Fruit fly (Drosophila melanogaster) whole organism, embryonic: Measurements from ENCODE around the gene CG34001.

Source experiments
- Ada2b ChIP-seq: fragments of 200-800 bp; sonication (Bioruptor generic); IDR thresholded peaks from 2 replicates; pipeline ENCODE4 v1.3.6; 2022; ENCODE audit warnings: missing biosample characterization, missing genetic modification characterization
- Bdp1 ChIP-seq: fragments of 200-800 bp; sonication (Bioruptor generic); optimal IDR thresholded peaks from 3 replicates; lab custom pipeline; 2016; ENCODE audit warnings: missing biosample characterization, missing genetic modification characterization
- CG10959 ChIP-seq: fragments of 200-800 bp; sonication (Bioruptor generic); IDR thresholded peaks from 2 replicates; pipeline ENCODE4 v1.3.6; 2022; ENCODE audit warnings: missing biosample characterization, missing genetic modification characterization
- CG12104 ChIP-seq: fragments of 200-800 bp; sonication (Bioruptor generic); optimal IDR thresholded peaks from 3 replicates; lab custom pipeline; 2016; ENCODE audit warnings: missing biosample characterization, missing genetic modification characterization
- CG14710 ChIP-seq: fragments of 200-800 bp; sonication (Bioruptor generic); optimal IDR thresholded peaks from 3 replicates; lab custom pipeline; 2019; ENCODE audit warnings: missing biosample characterization, mild to moderate bottlenecking, missing genetic modification characterization, moderate library complexity
- CG15269 ChIP-seq: fragments of 200-800 bp; sonication (Bioruptor generic); optimal IDR thresholded peaks from 2 replicates; lab custom pipeline; 2018; ENCODE audit warnings: missing biosample characterization, mild to moderate bottlenecking, missing genetic modification characterization, moderate library complexity
- CG15514 ChIP-seq: fragments of 200-800 bp; sonication (Bioruptor generic); optimal IDR thresholded peaks from 3 replicates; lab custom pipeline; 2017; ENCODE audit warnings: missing biosample characterization, missing genetic modification characterization, mild to moderate bottlenecking, moderate library complexity, missing genetic modification reagents
- CG1602 ChIP-seq: fragments of 200-800 bp; sonication (Bioruptor generic); optimal IDR thresholded peaks from 3 replicates; lab custom pipeline; 2016; ENCODE audit warnings: missing biosample characterization, missing genetic modification characterization
- CG17912 ChIP-seq: fragments of 200-800 bp; sonication (Bioruptor generic); optimal IDR thresholded peaks from 2 replicates; lab custom pipeline; 2018; ENCODE audit warnings: missing biosample characterization, mild to moderate bottlenecking, missing genetic modification characterization
- CG18262 ChIP-seq: fragments of 200-800 bp; optimal IDR thresholded peaks from 3 replicates; lab custom pipeline; 2019; ENCODE audit warnings: missing biosample characterization, mild to moderate bottlenecking, missing genetic modification characterization, moderate library complexity
- CG18476 ChIP-seq: fragments of 200-800 bp; sonication (Bioruptor generic); optimal IDR thresholded peaks from 2 replicates; lab custom pipeline; 2016; ENCODE audit warnings: missing biosample characterization, mild to moderate bottlenecking, missing genetic modification characterization
- CG31224 ChIP-seq: fragments of 200-800 bp; sonication (Bioruptor generic); IDR thresholded peaks from 2 replicates; pipeline ENCODE4 v1.3.6; 2022; ENCODE audit warnings: missing biosample characterization, missing genetic modification characterization
- CG32532 ChIP-seq: fragments of 200-800 bp; sonication (Bioruptor generic); IDR thresholded peaks from 2 replicates; pipeline ENCODE4 v1.3.6; 2022; ENCODE audit warnings: missing biosample characterization, missing genetic modification characterization
- CG34224 ChIP-seq: fragments of 200-800 bp; sonication (Bioruptor generic); IDR thresholded peaks from 3 replicates; pipeline ENCODE4 v1.3.6; 2022; ENCODE audit warnings: missing biosample characterization, missing genetic modification characterization; ENCODE audit not compliant: partially characterized antibody
- CG4424 ChIP-seq: fragments of 200-800 bp; sonication (Bioruptor generic); optimal IDR thresholded peaks from 3 replicates; lab custom pipeline; 2016; ENCODE audit warnings: missing biosample characterization, missing genetic modification characterization
- CG4854 ChIP-seq: fragments of 200-800 bp; sonication (Bioruptor generic); optimal IDR thresholded peaks from 2 replicates; lab custom pipeline; 2016; ENCODE audit warnings: missing biosample characterization, missing genetic modification characterization, inconsistent platforms
- CG5180 ChIP-seq: fragments of 200-800 bp; sonication (Bioruptor generic); optimal IDR thresholded peaks from 3 replicates; lab custom pipeline; 2017; ENCODE audit warnings: missing biosample characterization, missing genetic modification characterization, mild to moderate bottlenecking, moderate library complexity, missing genetic modification reagents
- CG8089 ChIP-seq: fragments of 200-800 bp; sonication (Bioruptor generic); optimal IDR thresholded peaks from 3 replicates; lab custom pipeline; 2016; ENCODE audit warnings: missing biosample characterization, missing genetic modification characterization
- Fer2 ChIP-seq: fragments of 200-800 bp; sonication (Bioruptor generic); optimal IDR thresholded peaks from 2 replicates; lab custom pipeline; 2018; ENCODE audit warnings: missing biosample characterization, mild to moderate bottlenecking, missing genetic modification characterization, moderate library complexity
- Fer3 ChIP-seq: fragments of 200-800 bp; sonication (Bioruptor generic); optimal IDR thresholded peaks from 2 replicates; lab custom pipeline; 2018; ENCODE audit warnings: missing biosample characterization, mild to moderate bottlenecking, missing genetic modification characterization, moderate library complexity
- Gug ChIP-seq: fragments of 200-800 bp; sonication (Bioruptor generic); IDR thresholded peaks from 4 replicates; pipeline ENCODE4 v1.3.6; 2022; ENCODE audit warnings: missing biosample characterization, missing genetic modification characterization
- Hr39 ChIP-seq: fragments of >200 bp; optimal IDR thresholded peaks from 2 replicates; lab custom pipeline; 2017
- MESR4 ChIP-seq: fragments of 200-800 bp; sonication (Bioruptor generic); optimal IDR thresholded peaks from 2 replicates; lab custom pipeline; 2018; ENCODE audit warnings: missing biosample characterization, mild to moderate bottlenecking, missing genetic modification characterization, moderate library complexity
- MTF-1 ChIP-seq: fragments of 200-800 bp; sonication (Bioruptor generic); optimal IDR thresholded peaks from 2 replicates; lab custom pipeline; 2018; ENCODE audit warnings: missing biosample characterization, mild to moderate bottlenecking, missing genetic modification characterization, borderline replicate concordance
- NC2α ChIP-seq: fragments of 200-800 bp; sonication (Bioruptor generic); optimal IDR thresholded peaks from 2 replicates; lab custom pipeline; 2016; ENCODE audit warnings: missing biosample characterization, missing genetic modification characterization
- Oli ChIP-seq: fragments of 200-800 bp; sonication (Bioruptor generic); optimal IDR thresholded peaks from 2 replicates; lab custom pipeline; 2018; ENCODE audit warnings: missing biosample characterization, mild to moderate bottlenecking, missing genetic modification characterization, moderate library complexity
- ap ChIP-seq: fragments of 200-800 bp; sonication (Bioruptor generic); IDR thresholded peaks from 2 replicates; pipeline ENCODE4 v1.3.6; 2022; ENCODE audit warnings: missing biosample characterization, missing genetic modification characterization
- cg ChIP-seq: fragments of 200-800 bp; sonication (Bioruptor generic); optimal IDR thresholded peaks from 3 replicates; lab custom pipeline; 2019; ENCODE audit warnings: missing biosample characterization, mild to moderate bottlenecking, missing genetic modification characterization, moderate library complexity
- ci ChIP-seq: fragments of 200-800 bp; sonication (Bioruptor generic); IDR thresholded peaks from 3 replicates; pipeline ENCODE4 v1.3.6; 2022; ENCODE audit warnings: missing biosample characterization, missing genetic modification characterization
- cwo ChIP-seq: fragments of 200-800 bp; sonication (Bioruptor generic); optimal IDR thresholded peaks from 3 replicates; lab custom pipeline; 2017; ENCODE audit warnings: missing biosample characterization, missing genetic modification characterization, mild to moderate bottlenecking, moderate library complexity, missing genetic modification reagents
- dimm ChIP-seq: fragments of 200-800 bp; sonication (Bioruptor generic); IDR thresholded peaks from 2 replicates; pipeline ENCODE4 v1.3.6; 2022; ENCODE audit warnings: missing biosample characterization, missing genetic modification characterization
- dmrt11E ChIP-seq: fragments of 200-800 bp; sonication (Bioruptor generic); optimal IDR thresholded peaks from 3 replicates; lab custom pipeline; 2018; ENCODE audit warnings: missing biosample characterization, mild to moderate bottlenecking, missing genetic modification characterization, moderate library complexity
- fru ChIP-seq: fragments of >200 bp; optimal IDR thresholded peaks from 2 replicates; lab custom pipeline; 2017
- grn ChIP-seq: fragments of 200-800 bp; sonication (Bioruptor generic); optimal IDR thresholded peaks from 3 replicates; lab custom pipeline; 2017; ENCODE audit warnings: missing biosample characterization, missing genetic modification characterization
- gro ChIP-seq: fragments of 200-800 bp; sonication (Bioruptor generic); optimal IDR thresholded peaks from 2 replicates; lab custom pipeline; 2016; ENCODE audit warnings: missing biosample characterization, missing genetic modification characterization
- kah ChIP-seq: fragments of 200-800 bp; sonication (Bioruptor generic); optimal IDR thresholded peaks from 2 replicates; lab custom pipeline; 2018; ENCODE audit warnings: missing biosample characterization, mild to moderate bottlenecking, missing genetic modification characterization
- ken ChIP-seq: fragments of 200-800 bp; sonication (Bioruptor generic); IDR thresholded peaks from 3 replicates; pipeline ENCODE4 v1.3.6; 2022; ENCODE audit warnings: missing biosample characterization, missing genetic modification characterization
- kni ChIP-seq: fragments of 200-800 bp; sonication (Bioruptor generic); optimal IDR thresholded peaks from 3 replicates; lab custom pipeline; 2017; ENCODE audit warnings: mild to moderate bottlenecking, missing biosample characterization, missing genetic modification reagents, missing genetic modification characterization
- nerfin-2 ChIP-seq: fragments of 200-800 bp; sonication (Bioruptor generic); IDR thresholded peaks from 2 replicates; pipeline ENCODE4 v1.3.6; 2022; ENCODE audit warnings: missing biosample characterization, missing genetic modification characterization; ENCODE audit not compliant: partially characterized antibody
- prd ChIP-seq, 3 experiments: fragments of >200 bp in 2 of 3; fragments of 200-800 bp in 1 of 3; sonication (Bioruptor generic) in 1 of 3; optimal IDR thresholded peaks in 2 of 3; IDR thresholded peaks in 1 of 3; 2 replicates in 2 of 3; 3 replicates in 1 of 3; pipeline versions ENCODE4 v1.3.6 to Lab custom; 2017 to 2022; ENCODE audit warnings: missing biosample characterization in 1 of 3, missing genetic modification characterization in 1 of 3
- pros ChIP-seq: fragments of 200-800 bp; sonication (Bioruptor generic); optimal IDR thresholded peaks from 3 replicates; lab custom pipeline; 2019; ENCODE audit warnings: missing biosample characterization, mild to moderate bottlenecking, missing genetic modification characterization, moderate library complexity
- run ChIP-seq: fragments of 200-800 bp; sonication (Bioruptor generic); optimal IDR thresholded peaks from 3 replicates; lab custom pipeline; 2018; ENCODE audit warnings: missing biosample characterization, mild to moderate bottlenecking, missing genetic modification characterization
- sd ChIP-seq: fragments of 200-800 bp; sonication (Bioruptor generic); optimal IDR thresholded peaks from 3 replicates; lab custom pipeline; 2018; ENCODE audit warnings: missing biosample characterization, mild to moderate bottlenecking, missing genetic modification characterization, moderate library complexity
- sima ChIP-seq: fragments of 200-800 bp; sonication (Bioruptor generic); optimal IDR thresholded peaks from 2 replicates; lab custom pipeline; 2016; ENCODE audit warnings: missing biosample characterization, missing genetic modification characterization
- so ChIP-seq: fragments of 200-800 bp; sonication (Bioruptor generic); IDR thresholded peaks from 3 replicates; pipeline ENCODE4 v1.3.6; 2022; ENCODE audit warnings: missing biosample characterization, missing genetic modification characterization
- sob ChIP-seq: fragments of 200-800 bp; sonication (Bioruptor generic); IDR thresholded peaks from 2 replicates; pipeline ENCODE4 v1.3.6; 2022; ENCODE audit warnings: missing biosample characterization, missing genetic modification characterization
- sqz ChIP-seq: fragments of 200-800 bp; sonication (Bioruptor generic); optimal IDR thresholded peaks from 3 replicates; lab custom pipeline; 2018; ENCODE audit warnings: missing biosample characterization, mild to moderate bottlenecking, missing genetic modification characterization
- toy ChIP-seq: fragments of 200-800 bp; sonication (Bioruptor generic); IDR thresholded peaks from 2 replicates; pipeline ENCODE4 v1.3.6; 2022; ENCODE audit warnings: missing biosample characterization, missing genetic modification characterization
- tup ChIP-seq: fragments of 200-800 bp; sonication (Bioruptor generic); optimal IDR thresholded peaks from 2 replicates; lab custom pipeline; 2016; ENCODE audit warnings: missing biosample characterization, mild to moderate bottlenecking, missing genetic modification characterization, moderate library complexity
- z ChIP-seq: fragments of 200-800 bp; sonication (Bioruptor generic); IDR thresholded peaks from 3 replicates; pipeline ENCODE4 v1.3.6; 2022; ENCODE audit warnings: missing biosample characterization, missing genetic modification characterization

Gene CG34001

DNA sequence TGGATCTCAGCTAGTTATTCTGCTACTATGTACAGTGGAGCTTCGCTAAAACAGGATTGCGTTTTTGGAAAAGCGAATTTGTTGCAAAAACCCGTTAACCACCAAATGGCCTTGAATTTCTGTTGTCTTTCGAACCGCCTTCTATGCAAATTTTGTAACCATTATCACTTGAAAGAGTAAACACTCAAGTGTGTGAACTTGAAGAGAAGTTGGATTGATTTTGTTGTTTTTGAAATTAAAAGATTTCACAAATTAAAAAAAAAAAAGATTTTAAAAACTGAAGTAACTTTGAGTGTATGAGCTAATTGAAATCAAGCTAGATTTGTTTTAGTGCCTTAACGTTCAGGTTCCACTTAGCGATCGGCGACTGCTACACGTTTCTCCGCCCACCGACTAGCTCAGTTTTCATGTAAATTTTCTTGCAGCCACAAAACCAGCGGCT, 53.0 kb downstream of the CG34001 start (continued):
- TF ChIP-seq Oli (tag; lab: Kevin White, UChicago), result peak; percentile 80
- TF ChIP-seq sima, result no peak
- peak; percentile 62 for TF ChIP-seq CG12104 (GFP tag; lab: Kevin White, UChicago)
- no peak for TF ChIP-seq prd (optimal IDR thresholded peaks at IDR 0.05; lab: Kevin White, UChicago)
- TF ChIP-seq prd (GFP tag; IDR thresholded peaks at IDR 0.05; lab: Robert Waterston, UW), result peak; percentile 82
- peak; percentile 9 for TF ChIP-seq Bdp1 (GFP tag; lab: Kevin White, UChicago)
- peak; percentile 52 for TF ChIP-seq CG15514 (GFP tag; lab: Kevin White, UChicago)
- peak; percentile 54 for TF ChIP-seq CG18476 (GFP tag; lab: Kevin White, UChicago)
- no peak for TF ChIP-seq CG8089 (GFP tag; lab: Kevin White, UChicago)
- TF ChIP-seq Fer2, result peak; percentile 16
- peak; percentile 78 for TF ChIP-seq cwo (GFP tag; lab: Kevin White, UChicago)
- no peak for TF ChIP-seq fru (lab: Kevin White, UChicago)
- no peak for TF ChIP-seq kni (GFP tag; lab: Kevin White, UChicago)
- peak; percentile 66 for TF ChIP-seq CG5180
- peak; percentile 69; the same call in 2 of the 4 replicates for TF ChIP-seq Gug (GFP tag; lab: Robert Waterston, UW)
- no peak for TF ChIP-seq cg
- TF ChIP-seq z (GFP tag; lab: Robert Waterston, UW), result no peak
- no peak for TF ChIP-seq CG17912 (GFP tag; lab: Kevin White, UChicago)
- peak; percentile 44 for TF ChIP-seq Fer3 (tag; lab: Kevin White, UChicago)
- TF ChIP-seq sob (GFP tag; lab: Robert Waterston, UW), result 0 out of 2 replicates have a peak, but pooled peaks have one; percentile 53
- TF ChIP-seq CG4854 (GFP tag; lab: Kevin White, UChicago), result peak; percentile 58
- peak; percentile 7 for TF ChIP-seq NC2α
- TF ChIP-seq CG14710 (tag; lab: Kevin White, UChicago), result peak; percentile 43
- TF ChIP-seq MESR4 (GFP tag; lab: Kevin White, UChicago), result no peak
- no peak for TF ChIP-seq kah (GFP tag; lab: Kevin White, UChicago)
- TF ChIP-seq run (tag; lab: Kevin White, UChicago), result peak; percentile 24
- peak; percentile 72 for TF ChIP-seq CG4424 (GFP tag; lab: Kevin White, UChicago)
- TF ChIP-seq CG10959 (GFP tag; lab: Robert Waterston, UW), result 0 out of 2 replicates have a peak, but pooled peaks have one; percentile 27
- no peak for TF ChIP-seq gro (GFP tag; lab: Kevin White, UChicago)
- TF ChIP-seq sd (tag; lab: Kevin White, UChicago), result no peak
- TF ChIP-seq CG18262 (tag; lab: Kevin White, UChicago), result peak; percentile 61
- peak; percentile 56 for TF ChIP-seq CG1602
- peak; percentile 79 for TF ChIP-seq ci (GFP tag; lab: Robert Waterston, UW)
- no peak for TF ChIP-seq tup
- no peak for TF ChIP-seq pros (GFP tag; lab: Kevin White, UChicago)
- TF ChIP-seq so (GFP tag; lab: Robert Waterston, UW), result peak; percentile 72; the same call in 1 of the 3 replicates
- TF ChIP-seq CG32532 (GFP tag; lab: Robert Waterston, UW), result peak; percentile 78
- no peak for TF ChIP-seq Hr39 (lab: Kevin White, UChicago)
- TF ChIP-seq nerfin-2, result no peak
- no peak for TF ChIP-seq dmrt11E (tag; lab: Kevin White, UChicago)
- TF ChIP-seq dimm (GFP tag; lab: Robert Waterston, UW), result no peak
- no peak for TF ChIP-seq grn (GFP tag; lab: Kevin White, UChicago)
- TF ChIP-seq MTF-1 (GFP tag; lab: Kevin White, UChicago), result peak; percentile 52
- peak; percentile 64; the same call in 2 of the 3 replicates for TF ChIP-seq ken (GFP tag; lab: Robert Waterston, UW)
- TF ChIP-seq toy (GFP tag; lab: Robert Waterston, UW), result no peak
- peak; percentile 59 for TF ChIP-seq Ada2b (GFP tag; lab: Robert Waterston, UW)
- no peak for TF ChIP-seq CG31224 (GFP tag; lab: Robert Waterston, UW)
- peak; percentile 20 for TF ChIP-seq sqz
- TF ChIP-seq ap (GFP tag; lab: Robert Waterston, UW), result peak; percentile 38; the same call in 1 of the 2 replicates
- TF ChIP-seq CG34224 (GFP tag; lab: Robert Waterston, UW), result no peak
- TF ChIP-seq CG15269 (tag; lab: Kevin White, UChicago), result peak; percentile 71
